Fruit fly (Drosophila melanogaster) whole organism, embryonic: ENCODE measurements around the gene Dpm3.

Source experiments
- B-H1 ChIP-seq: fragments of 200-800 bp; sonication (Bioruptor generic); IDR thresholded peaks from 3 replicates; pipeline ENCODE4 v1.3.6; 2022; ENCODE audit warnings: missing biosample characterization, missing genetic modification characterization
- CG10147 ChIP-seq: fragments of 200-800 bp; sonication (Bioruptor generic); optimal IDR thresholded peaks from 2 replicates; lab custom pipeline; 2019; ENCODE audit warnings: missing biosample characterization, mild to moderate bottlenecking, missing genetic modification characterization, moderate library complexity
- CG11093 ChIP-seq: fragments of 200-800 bp; sonication (Bioruptor generic); IDR thresholded peaks from 3 replicates; pipeline ENCODE4 v1.3.6; 2022; ENCODE audit warnings: missing biosample characterization, missing genetic modification characterization
- CG11560 ChIP-seq: fragments of 200-800 bp; sonication (Bioruptor generic); IDR thresholded peaks from 3 replicates; pipeline ENCODE4 v1.3.6; 2022; ENCODE audit warnings: missing biosample characterization, missing genetic modification characterization
- CG1529 ChIP-seq: fragments of 200-800 bp; sonication (Bioruptor generic); optimal IDR thresholded peaks from 3 replicates; lab custom pipeline; 2018; ENCODE audit warnings: missing biosample characterization, missing genetic modification characterization
- CG15479 ChIP-seq: fragments of 200-800 bp; sonication (Bioruptor generic); optimal IDR thresholded peaks from 3 replicates; lab custom pipeline; 2019; ENCODE audit warnings: missing biosample characterization, mild to moderate bottlenecking, missing genetic modification characterization, moderate library complexity
- CG16779 ChIP-seq: fragments of 200-800 bp; sonication (Bioruptor generic); IDR thresholded peaks from 2 replicates; pipeline ENCODE4 v1.3.6; 2022; ENCODE audit warnings: missing biosample characterization, missing genetic modification characterization
- CG17568 ChIP-seq: fragments of 200-800 bp; sonication (Bioruptor generic); optimal IDR thresholded peaks from 2 replicates; lab custom pipeline; 2018; ENCODE audit warnings: missing biosample characterization, mild to moderate bottlenecking, missing genetic modification characterization, moderate library complexity
- CG18476 ChIP-seq: fragments of 200-800 bp; sonication (Bioruptor generic); optimal IDR thresholded peaks from 2 replicates; lab custom pipeline; 2016; ENCODE audit warnings: missing biosample characterization, mild to moderate bottlenecking, missing genetic modification characterization
- CG18599 ChIP-seq: fragments of 200-800 bp; sonication (Bioruptor generic); optimal IDR thresholded peaks from 3 replicates; lab custom pipeline; 2017; ENCODE audit warnings: missing biosample characterization, missing genetic modification characterization, mild to moderate bottlenecking, moderate library complexity, missing genetic modification reagents
- CG2712 ChIP-seq: fragments of 200-800 bp; optimal IDR thresholded peaks from 3 replicates; lab custom pipeline; 2019; ENCODE audit warnings: missing biosample characterization, mild to moderate bottlenecking, missing genetic modification characterization, moderate library complexity
- CG31365 ChIP-seq: fragments of 200-800 bp; sonication (Bioruptor generic); optimal IDR thresholded peaks from 2 replicates; lab custom pipeline; 2018; ENCODE audit warnings: missing biosample characterization, mild to moderate bottlenecking, missing genetic modification characterization
- CG3281 ChIP-seq: fragments of 200-800 bp; sonication (Bioruptor generic); optimal IDR thresholded peaks from 3 replicates; lab custom pipeline; 2017; ENCODE audit warnings: missing biosample characterization, mild to moderate bottlenecking, missing genetic modification characterization
- CG34422 ChIP-seq: fragments of 200-800 bp; sonication (Bioruptor generic); IDR thresholded peaks from 3 replicates; pipeline ENCODE4 v1.3.6; 2022; ENCODE audit warnings: missing biosample characterization, missing genetic modification characterization
- CG4282 ChIP-seq: fragments of 200-800 bp; sonication (Bioruptor generic); optimal IDR thresholded peaks from 2 replicates; lab custom pipeline; 2016; ENCODE audit warnings: missing biosample characterization, missing genetic modification characterization
- CG4328 ChIP-seq: fragments of 200-800 bp; sonication (Bioruptor generic); optimal IDR thresholded peaks from 3 replicates; lab custom pipeline; 2017; ENCODE audit warnings: missing biosample characterization, missing genetic modification reagents, missing genetic modification characterization
- CG4730 ChIP-seq: fragments of 200-800 bp; sonication (Bioruptor generic); IDR thresholded peaks from 2 replicates; pipeline ENCODE4 v1.3.6; 2022; ENCODE audit warnings: missing biosample characterization, missing genetic modification characterization
- CG4820 ChIP-seq: fragments of 200-800 bp; sonication (Bioruptor generic); optimal IDR thresholded peaks from 3 replicates; lab custom pipeline; 2016; ENCODE audit warnings: missing biosample characterization, missing genetic modification characterization
- CG6683 ChIP-seq: fragments of 200-800 bp; sonication (Bioruptor generic); optimal IDR thresholded peaks from 2 replicates; lab custom pipeline; 2017; ENCODE audit warnings: missing biosample characterization, mild to moderate bottlenecking, missing genetic modification characterization, missing genetic modification reagents
- CG6854 ChIP-seq: fragments of 200-800 bp; sonication (Bioruptor generic); optimal IDR thresholded peaks from 3 replicates; lab custom pipeline; 2017; ENCODE audit warnings: missing biosample characterization, mild to moderate bottlenecking, missing genetic modification characterization
- Dip2 ChIP-seq: fragments of 200-800 bp; sonication (Bioruptor generic); IDR thresholded peaks from 2 replicates; pipeline ENCODE4 v1.3.6; 2022; ENCODE audit warnings: missing biosample characterization, missing genetic modification characterization
- Doc3 ChIP-seq: fragments of 200-800 bp; sonication (Bioruptor generic); IDR thresholded peaks from 3 replicates; pipeline ENCODE4 v1.3.6; 2022; ENCODE audit warnings: missing biosample characterization, missing genetic modification characterization; ENCODE audit not compliant: partially characterized antibody
- ERR ChIP-seq: fragments of 200-800 bp; sonication (Bioruptor generic); optimal IDR thresholded peaks from 2 replicates; lab custom pipeline; 2016; ENCODE audit warnings: missing biosample characterization, missing genetic modification characterization
- Gsc ChIP-seq: fragments of 200-800 bp; sonication (Bioruptor generic); IDR thresholded peaks from 2 replicates; pipeline ENCODE4 v1.3.6; 2022; ENCODE audit warnings: missing biosample characterization, missing genetic modification characterization
- HLH4C ChIP-seq: fragments of 200-800 bp; sonication (Bioruptor generic); IDR thresholded peaks from 3 replicates; pipeline ENCODE4 v1.3.6; 2022; ENCODE audit warnings: missing biosample characterization, missing genetic modification characterization; ENCODE audit not compliant: partially characterized antibody
- HLH54F ChIP-seq: fragments of 200-800 bp; sonication (Bioruptor generic); optimal IDR thresholded peaks from 3 replicates; lab custom pipeline; 2016; ENCODE audit warnings: missing biosample characterization, missing genetic modification characterization
- Hr3 ChIP-seq: fragments of 200-800 bp; sonication (Bioruptor generic); optimal IDR thresholded peaks from 3 replicates; lab custom pipeline; 2016; ENCODE audit warnings: missing biosample characterization, missing genetic modification characterization
- Kr ChIP-seq: fragments of 200-800 bp; sonication (Bioruptor generic); optimal IDR thresholded peaks from 2 replicates; lab custom pipeline; 2017; ENCODE audit warnings: missing biosample characterization, mild to moderate bottlenecking, missing genetic modification characterization
- MESR4 ChIP-seq: fragments of 200-800 bp; sonication (Bioruptor generic); optimal IDR thresholded peaks from 2 replicates; lab custom pipeline; 2018; ENCODE audit warnings: missing biosample characterization, mild to moderate bottlenecking, missing genetic modification characterization, moderate library complexity
- Mad ChIP-seq: fragments of 200-800 bp; sonication (Bioruptor generic); optimal IDR thresholded peaks from 2 replicates; lab custom pipeline; 2016; ENCODE audit warnings: missing biosample characterization, missing genetic modification characterization
- Max ChIP-seq: fragments of 200-800 bp; sonication (Bioruptor generic); optimal IDR thresholded peaks from 2 replicates; lab custom pipeline; 2016; ENCODE audit warnings: missing biosample characterization, mild to moderate bottlenecking, missing genetic modification characterization
- Med ChIP-seq: fragments of 200-800 bp; sonication (Bioruptor generic); peaks from one replicate; lab custom pipeline; 2016; ENCODE audit warnings: missing biosample characterization, missing genetic modification characterization, mild to moderate bottlenecking, inconsistent platforms, moderate library complexity
- Mes4 ChIP-seq: fragments of 200-800 bp; sonication (Bioruptor generic); optimal IDR thresholded peaks from 2 replicates; lab custom pipeline; 2016; ENCODE audit warnings: missing biosample characterization, missing genetic modification characterization
- NfI ChIP-seq: fragments of 200-800 bp; sonication (Bioruptor generic); optimal IDR thresholded peaks from 3 replicates; lab custom pipeline; 2018; ENCODE audit warnings: missing biosample characterization, mild to moderate bottlenecking, missing genetic modification characterization, moderate library complexity
- Ptx1 ChIP-seq: fragments of 200-800 bp; sonication (Bioruptor generic); IDR thresholded peaks from 2 replicates; pipeline ENCODE4 v1.3.6; 2022; ENCODE audit warnings: missing biosample characterization, missing genetic modification characterization
- YL-1 ChIP-seq: fragments of 200-800 bp; sonication (Bioruptor generic); optimal IDR thresholded peaks from 3 replicates; lab custom pipeline; 2017; ENCODE audit warnings: missing biosample characterization, mild to moderate bottlenecking, missing genetic modification characterization
- ac ChIP-seq: fragments of 200-800 bp; sonication (Bioruptor generic); optimal IDR thresholded peaks from 3 replicates; lab custom pipeline; 2017; ENCODE audit warnings: missing biosample characterization, mild to moderate bottlenecking, missing genetic modification characterization
- br ChIP-seq: fragments of >200 bp; optimal IDR thresholded peaks from 2 replicates; lab custom pipeline; 2017
- dmrt11E ChIP-seq: fragments of 200-800 bp; sonication (Bioruptor generic); optimal IDR thresholded peaks from 3 replicates; lab custom pipeline; 2018; ENCODE audit warnings: missing biosample characterization, mild to moderate bottlenecking, missing genetic modification characterization, moderate library complexity
- dpn ChIP-seq, 2 experiments: fragments of 200-800 bp; sonication (Bioruptor generic); optimal IDR thresholded peaks; 3 replicates each; lab custom pipeline; 2016; ENCODE audit warnings: missing biosample characterization in 2 of 2, missing genetic modification characterization in 2 of 2
- ems ChIP-seq: fragments of 200-800 bp; sonication (Bioruptor generic); optimal IDR thresholded peaks from 3 replicates; lab custom pipeline; 2016; ENCODE audit warnings: missing biosample characterization, missing genetic modification characterization
- gsb ChIP-seq: fragments of 200-800 bp; sonication (Bioruptor generic); IDR thresholded peaks from 2 replicates; pipeline ENCODE4 v1.3.6; 2022; ENCODE audit warnings: missing biosample characterization, missing genetic modification characterization
- jing ChIP-seq: fragments of 200-800 bp; sonication (Bioruptor generic); optimal IDR thresholded peaks from 2 replicates; lab custom pipeline; 2018; ENCODE audit warnings: missing biosample characterization, mild to moderate bottlenecking, missing genetic modification characterization
- klu ChIP-seq: fragments of 200-800 bp; sonication (Bioruptor generic); IDR thresholded peaks from 2 replicates; pipeline ENCODE4 v1.3.6; 2022; ENCODE audit warnings: missing biosample characterization, missing genetic modification characterization
- nmo ChIP-seq: fragments of 200-800 bp; sonication (Bioruptor generic); optimal IDR thresholded peaks from 2 replicates; lab custom pipeline; 2018; ENCODE audit warnings: missing biosample characterization, mild to moderate bottlenecking, missing genetic modification characterization, moderate library complexity
- pan ChIP-seq, 4 experiments: fragments of >200 bp in 3 of 4; fragments of 200-800 bp in 1 of 4; sonication (Bioruptor generic) in 1 of 4; optimal IDR thresholded peaks in 3 of 4; IDR thresholded peaks in 1 of 4; 2 replicates each; pipeline versions ENCODE4 v1.3.6 to Lab custom; 2017 to 2022; ENCODE audit warnings: missing biosample characterization in 2 of 4, missing genetic modification characterization in 2 of 4, mixed read lengths in 1 of 4
- ranshi ChIP-seq: fragments of 200-800 bp; sonication (Bioruptor generic); IDR thresholded peaks from 2 replicates; pipeline ENCODE4 v1.3.6; 2022; ENCODE audit warnings: missing biosample characterization, missing genetic modification characterization
- scrt ChIP-seq: fragments of 200-800 bp; sonication (Bioruptor generic); optimal IDR thresholded peaks from 2 replicates; lab custom pipeline; 2018; ENCODE audit warnings: missing biosample characterization, mild to moderate bottlenecking, missing genetic modification characterization, moderate library complexity
- shn ChIP-seq: fragments of 200-800 bp; sonication (Bioruptor generic); optimal IDR thresholded peaks from 3 replicates; lab custom pipeline; 2016; ENCODE audit warnings: missing biosample characterization, missing genetic modification characterization
- zfh1 ChIP-seq: fragments of 200-800 bp; sonication (Bioruptor generic); IDR thresholded peaks from 3 replicates; pipeline ENCODE4 v1.3.6; 2022; ENCODE audit warnings: missing biosample characterization, missing genetic modification characterization

Gene Dpm3

DNA sequence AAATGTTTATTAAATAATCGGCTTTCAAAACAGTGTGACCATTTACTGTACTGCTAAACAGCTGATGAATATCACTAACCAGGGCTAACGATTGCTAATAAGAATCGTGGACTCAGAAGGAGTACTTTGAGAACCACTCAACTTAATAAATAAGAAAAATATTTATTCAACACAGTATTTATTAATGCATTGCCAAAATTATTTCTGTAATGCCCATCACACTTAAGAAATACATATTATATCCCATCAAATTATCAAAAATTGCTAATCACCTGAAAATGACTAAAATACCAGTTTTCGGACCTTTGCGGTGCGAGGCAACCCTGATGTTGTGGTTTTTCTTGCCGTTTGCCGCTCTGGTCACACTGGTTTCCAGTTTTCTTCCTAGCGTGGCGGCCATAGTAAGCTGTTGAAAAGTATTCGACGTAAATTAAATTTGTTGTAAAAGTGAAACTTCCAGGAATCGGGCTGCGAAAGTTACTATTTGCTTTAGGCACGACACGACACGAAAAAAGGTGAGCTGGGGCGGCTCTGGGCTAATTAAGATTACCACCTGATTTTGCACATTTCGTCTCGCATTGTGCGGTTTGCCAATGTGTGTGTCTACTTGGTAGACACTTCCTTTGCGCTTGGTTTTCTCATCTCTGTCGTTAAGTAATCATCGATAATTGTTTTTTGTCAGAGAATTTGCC, 21.0 kb downstream of the Dpm3 start, which contains the start of the genes mRpS21 and Droj2 (continued):
- TF ChIP-seq CG4328 (GFP tag; lab: Kevin White, UChicago): peak; percentile 21
- TF ChIP-seq CG11560 (tag; lab: Robert Waterston, UW): no peak
- TF ChIP-seq CG10147 (GFP tag; lab: Kevin White, UChicago): peak; percentile 60
- no peak for TF ChIP-seq br (lab: Kevin White, UChicago)
- no peak for TF ChIP-seq jing (GFP tag; lab: Kevin White, UChicago)
- TF ChIP-seq ranshi (GFP tag; lab: Robert Waterston, UW): peak; percentile 37; the same call in 1 of the 2 replicates
- 0 out of 3 replicates have a peak, but pooled peaks have one; percentile 28 for TF ChIP-seq zfh1
- peak; percentile 16 for TF ChIP-seq CG18476 (GFP tag; lab: Kevin White, UChicago)
- peak; percentile 86 for TF ChIP-seq Med (GFP tag; lab: Kevin White, UChicago)
- TF ChIP-seq CG1529 (GFP tag; lab: Kevin White, UChicago): no peak
- no peak for TF ChIP-seq CG17568
- TF ChIP-seq gsb (GFP tag; lab: Robert Waterston, UW): no peak
- TF ChIP-seq scrt (GFP tag; lab: Kevin White, UChicago): peak; percentile 39
- no peak for TF ChIP-seq B-H1 (GFP tag; lab: Robert Waterston, UW)
- no peak for TF ChIP-seq CG4282
- TF ChIP-seq NfI (GFP tag; lab: Kevin White, UChicago): peak; percentile 30
- peak; percentile 29 for TF ChIP-seq Mad (GFP tag; lab: Kevin White, UChicago)
- TF ChIP-seq CG31365 (tag; lab: Kevin White, UChicago): no peak
- peak; percentile 50 to 52 for TF ChIP-seq dpn (GFP tag; optimal IDR thresholded peaks at IDR 0.05; lab: Kevin White, UChicago)
- TF ChIP-seq ems (GFP tag; lab: Kevin White, UChicago): peak; percentile 15
- TF ChIP-seq CG3281 (GFP tag; lab: Kevin White, UChicago): peak; percentile 40
- TF ChIP-seq CG18599 (GFP tag; lab: Kevin White, UChicago): no peak
- peak; percentile 54 for TF ChIP-seq dmrt11E (tag; lab: Kevin White, UChicago)
- TF ChIP-seq Ptx1 (GFP tag; lab: Robert Waterston, UW): peak; percentile 37; the same call in 1 of the 2 replicates
- no peak for TF ChIP-seq ERR (GFP tag; lab: Kevin White, UChicago)
- no peak for TF ChIP-seq pan (optimal IDR thresholded peaks at IDR 0.05; lab: Kevin White, UChicago)
- TF ChIP-seq pan (GFP tag; optimal IDR thresholded peaks at IDR 0.05 in 1 of 2, IDR thresholded peaks at IDR 0.05 in 1 of 2): no peak
- TF ChIP-seq HLH54F (GFP tag; lab: Kevin White, UChicago): peak; percentile 49
- no peak for TF ChIP-seq Dip2 (GFP tag; lab: Robert Waterston, UW)
- peak; percentile 74 for TF ChIP-seq MESR4 (GFP tag; lab: Kevin White, UChicago)
- no peak for TF ChIP-seq Kr (GFP tag; lab: Kevin White, UChicago)
- TF ChIP-seq HLH4C: no peak
- no peak for TF ChIP-seq CG16779 (GFP tag; lab: Robert Waterston, UW)
- TF ChIP-seq YL-1 (GFP tag; lab: Kevin White, UChicago): peak; percentile 3
- no peak for TF ChIP-seq CG11093
- TF ChIP-seq Mes4 (GFP tag; lab: Kevin White, UChicago): no peak
- no peak for TF ChIP-seq ac
- peak; percentile 64 for TF ChIP-seq CG2712 (tag; lab: Kevin White, UChicago)
- TF ChIP-seq Hr3: peak; percentile 41
- no peak for TF ChIP-seq Doc3 (GFP tag; lab: Robert Waterston, UW)
- no peak for TF ChIP-seq CG6854
- TF ChIP-seq CG34422: peak; percentile 65; the same call in 2 of the 3 replicates
- TF ChIP-seq CG4820 (GFP tag; lab: Kevin White, UChicago): no peak
- TF ChIP-seq CG15479 (GFP tag; lab: Kevin White, UChicago): no peak
- TF ChIP-seq shn (GFP tag; lab: Kevin White, UChicago): no peak
- peak; percentile 25 for TF ChIP-seq Max (GFP tag; lab: Kevin White, UChicago)
- no peak for TF ChIP-seq CG6683 (GFP tag; lab: Kevin White, UChicago)
- TF ChIP-seq nmo: peak; percentile 83
- no peak for TF ChIP-seq CG4730 (GFP tag; lab: Robert Waterston, UW)
- no peak for TF ChIP-seq Gsc (GFP tag; lab: Robert Waterston, UW)
- peak; percentile 35; the same call in 1 of the 2 replicates for TF ChIP-seq klu (GFP tag; lab: Robert Waterston, UW)
